Worm (Caenorhabditis elegans) whole organism, young adult: ENCODE data around the gene srsx-22.

ENCODE experiments used
- B0261.1 ChIP-seq: sonication (generic microtip); optimal IDR thresholded peaks from 2 replicates; lab custom pipeline; 2016; ENCODE audit warnings: mild to moderate bottlenecking, missing genetic modification characterization, moderate library complexity, missing compliant biosample characterization
- C06A6.2 ChIP-seq: fragments of 200-800 bp; sonication (Bioruptor generic); conservative IDR thresholded peaks from 2 replicates; pipeline ENCODE4 v1.3.6; 2022; ENCODE audit warnings: missing genetic modification characterization, missing compliant biosample characterization
- D2030.7 ChIP-seq: fragments of 200-800 bp; sonication (Bioruptor generic); IDR thresholded peaks from 2 replicates; pipeline ENCODE4 v1.3.6; 2022; ENCODE audit warnings: missing genetic modification reagents, missing genetic modification characterization, missing compliant biosample characterization
- F33H1.4 ChIP-seq: fragments of 200-800 bp; sonication (Bioruptor generic); IDR thresholded peaks from 2 replicates; pipeline ENCODE4 v1.3.6; 2022; ENCODE audit warnings: missing genetic modification reagents, missing genetic modification characterization, missing compliant biosample characterization
- F37B4.10 ChIP-seq: fragments of 200-800 bp; sonication (Bioruptor generic); IDR thresholded peaks from 2 replicates; pipeline ENCODE4 v1.3.6; 2022; ENCODE audit warnings: missing genetic modification characterization, missing compliant biosample characterization
- F49E8.2 ChIP-seq: sonication (generic microtip); optimal IDR thresholded peaks from 3 replicates; lab custom pipeline; 2017; ENCODE audit warnings: missing genetic modification characterization, mild to moderate bottlenecking, missing compliant biosample characterization, antibody characterized with exemption, moderate library complexity; ENCODE audit not compliant: insufficient read depth
- F52B5.7 ChIP-seq: sonication (generic microtip); optimal IDR thresholded peaks from 2 replicates; lab custom pipeline; 2016; ENCODE audit warnings: mild to moderate bottlenecking, missing genetic modification characterization, missing compliant biosample characterization
- F57C9.4 ChIP-seq: sonication (generic microtip); optimal IDR thresholded peaks from 2 replicates; lab custom pipeline; 2017; ENCODE audit warnings: mild to moderate bottlenecking, missing genetic modification characterization, missing compliant biosample characterization
- K12H6.12 ChIP-seq: fragments of 200-800 bp; sonication (Bioruptor generic); optimal IDR thresholded peaks from 2 replicates; lab custom pipeline; 2018; ENCODE audit warnings: mild to moderate bottlenecking, missing genetic modification characterization, missing compliant biosample characterization
- T26A5.8 ChIP-seq: sonication (generic microtip); optimal IDR thresholded peaks from 2 replicates; lab custom pipeline; 2016; ENCODE audit warnings: missing genetic modification characterization, missing compliant biosample characterization
- Y53F4B.3 ChIP-seq: fragments of 200-800 bp; sonication (Bioruptor generic); IDR thresholded peaks from 2 replicates; pipeline ENCODE4 v1.3.6; 2022; ENCODE audit warnings: missing genetic modification reagents, missing genetic modification characterization, missing compliant biosample characterization
- Y67H2A.10 ChIP-seq: fragments of 200-800 bp; sonication (Bioruptor generic); conservative IDR thresholded peaks from 2 replicates; pipeline ENCODE4 v1.3.6; 2022; ENCODE audit warnings: missing genetic modification reagents, missing genetic modification characterization, missing compliant biosample characterization
- Y79H2A.3 ChIP-seq: fragments of 200-800 bp; sonication (Bioruptor generic); conservative IDR thresholded peaks from 2 replicates; pipeline ENCODE4 v1.3.6; 2022; ENCODE audit warnings: missing genetic modification reagents, missing genetic modification characterization, missing compliant biosample characterization
- ZK185.1 ChIP-seq: sonication (generic microtip); optimal IDR thresholded peaks from 2 replicates; lab custom pipeline; 2016; ENCODE audit warnings: mild to moderate bottlenecking, missing genetic modification characterization, missing compliant biosample characterization; ENCODE audit not compliant: poor library complexity, severe bottlenecking
- atf-7 ChIP-seq: sonication (generic microtip); optimal IDR thresholded peaks from 2 replicates; lab custom pipeline; 2017; ENCODE audit warnings: mild to moderate bottlenecking, missing genetic modification characterization, missing compliant biosample characterization
- athp-1 ChIP-seq: sonication (generic microtip); optimal IDR thresholded peaks from 2 replicates; lab custom pipeline; 2017; ENCODE audit warnings: mild to moderate bottlenecking, missing genetic modification characterization, missing compliant biosample characterization
- bed-1 ChIP-seq: fragments of 200-800 bp; sonication (Bioruptor generic); IDR thresholded peaks from 2 replicates; pipeline ENCODE4 v1.3.6; 2022; ENCODE audit warnings: missing genetic modification reagents, missing genetic modification characterization, missing compliant biosample characterization
- ccch-3 ChIP-seq: fragments of 200-800 bp; sonication (Bioruptor generic); optimal IDR thresholded peaks from 2 replicates; lab custom pipeline; 2018; ENCODE audit warnings: mild to moderate bottlenecking, missing genetic modification characterization, missing compliant biosample characterization
- ceh-100 ChIP-seq: fragments of 200-800 bp; sonication (Bioruptor generic); IDR thresholded peaks from 2 replicates; pipeline ENCODE4 v1.3.6; 2022; ENCODE audit warnings: missing genetic modification reagents, missing genetic modification characterization, missing compliant biosample characterization
- ceh-27 ChIP-seq: fragments of 200-800 bp; sonication (Bioruptor generic); optimal IDR thresholded peaks from 2 replicates; lab custom pipeline; 2018; ENCODE audit warnings: mild to moderate bottlenecking, missing genetic modification characterization, moderate library complexity, missing compliant biosample characterization
- ceh-58 ChIP-seq: fragments of 200-800 bp; sonication (Bioruptor generic); IDR thresholded peaks from 2 replicates; pipeline ENCODE4 v1.3.6; 2022; ENCODE audit warnings: missing genetic modification characterization, missing compliant biosample characterization
- die-1 ChIP-seq: sonication (generic microtip); optimal IDR thresholded peaks from 2 replicates; lab custom pipeline; 2016; ENCODE audit warnings: missing genotype, mild to moderate bottlenecking, missing genetic modification characterization, missing compliant biosample characterization
- dpff-1 ChIP-seq: sonication (generic microtip); optimal IDR thresholded peaks from 2 replicates; lab custom pipeline; 2017; ENCODE audit warnings: mild to moderate bottlenecking, missing genetic modification characterization, missing compliant biosample characterization
- egrh-3 ChIP-seq: fragments of 200-800 bp; sonication (Bioruptor generic); IDR thresholded peaks from 2 replicates; pipeline ENCODE4 v1.3.6; 2022; ENCODE audit warnings: missing genetic modification reagents, missing genetic modification characterization, missing compliant biosample characterization
- ekl-4 ChIP-seq: fragments of 200-800 bp; sonication (Bioruptor generic); IDR thresholded peaks from 2 replicates; pipeline ENCODE4 v1.3.6; 2022; ENCODE audit warnings: missing genetic modification reagents, missing genetic modification characterization, missing compliant biosample characterization
- ets-4 ChIP-seq: fragments of 200-800 bp; sonication (Bioruptor generic); optimal IDR thresholded peaks from 2 replicates; lab custom pipeline; 2018; ENCODE audit warnings: mild to moderate bottlenecking, missing genetic modification characterization, missing compliant biosample characterization
- gei-17 ChIP-seq: fragments of 200-800 bp; sonication (Bioruptor generic); optimal IDR thresholded peaks from 2 replicates; lab custom pipeline; 2018; ENCODE audit warnings: mild to moderate bottlenecking, missing genetic modification characterization, missing compliant biosample characterization
- him-1 ChIP-seq: sonication (generic microtip); optimal IDR thresholded peaks from 2 replicates; lab custom pipeline; 2016; ENCODE audit warnings: missing genotype, missing genetic modification reagents, missing genetic modification characterization, missing compliant biosample characterization
- let-526 ChIP-seq: fragments of 200-800 bp; sonication (Bioruptor generic); IDR thresholded peaks from 2 replicates; pipeline ENCODE4 v1.3.6; 2022; ENCODE audit warnings: missing genetic modification reagents, missing genetic modification characterization, missing compliant biosample characterization
- lin-26 ChIP-seq: fragments of 200-800 bp; sonication (Bioruptor generic); IDR thresholded peaks from 2 replicates; pipeline ENCODE4 v1.3.6; 2022; ENCODE audit warnings: missing genetic modification reagents, missing genetic modification characterization, missing compliant biosample characterization
- lin-35 ChIP-seq, 3 experiments: fragments of 150-350 bp in 2 of 3; sonication (generic microtip) in 1 of 3; optimal IDR thresholded peaks; 2 replicates each; lab custom pipeline; 2014 to 2018; ENCODE audit warnings: missing biosample characterization in 3 of 3, missing genetic modification characterization in 3 of 3, missing genetic modification reagents in 3 of 3
- lsl-1 ChIP-seq: fragments of 200-800 bp; sonication (Bioruptor generic); optimal IDR thresholded peaks from 2 replicates; lab custom pipeline; 2018; ENCODE audit warnings: mild to moderate bottlenecking, missing genetic modification characterization, moderate library complexity, missing compliant biosample characterization
- mel-28 ChIP-seq: sonication (generic microtip); optimal IDR thresholded peaks from 2 replicates; lab custom pipeline; 2016; ENCODE audit warnings: borderline replicate concordance, mild to moderate bottlenecking, missing genetic modification characterization, missing compliant biosample characterization
- nhr-120 ChIP-seq: fragments of 200-800 bp; sonication (Bioruptor generic); IDR thresholded peaks from 2 replicates; pipeline ENCODE4 v1.3.6; 2022; ENCODE audit warnings: missing genetic modification characterization, missing compliant biosample characterization
- nhr-80 ChIP-seq: sonication (generic microtip); optimal IDR thresholded peaks from 2 replicates; lab custom pipeline; 2016; ENCODE audit warnings: missing genetic modification characterization, missing compliant biosample characterization
- pha-4 ChIP-seq: fragments of 150-350 bp; sonication (generic microtip); optimal IDR thresholded peaks from 2 replicates; lab custom pipeline; 2014; ENCODE audit warnings: missing biosample characterization, missing genetic modification reagents, missing genetic modification characterization
- rec-8 ChIP-seq, 2 experiments: sonication (generic microtip); optimal IDR thresholded peaks; 2 replicates each; lab custom pipeline; 2016; ENCODE audit warnings: mild to moderate bottlenecking in 2 of 2, missing genetic modification characterization in 2 of 2, missing genetic modification reagents in 2 of 2, missing genotype in 2 of 2, missing biosample characterization in 1 of 2, missing compliant biosample characterization in 1 of 2, moderate library complexity in 1 of 2
- repo-1 ChIP-seq: sonication (generic microtip); optimal IDR thresholded peaks from 2 replicates; lab custom pipeline; 2017; ENCODE audit warnings: mild to moderate bottlenecking, missing genetic modification characterization, missing compliant biosample characterization
- sea-2 ChIP-seq: fragments of 200-800 bp; sonication (Bioruptor generic); IDR thresholded peaks from 2 replicates; pipeline ENCODE4 v1.3.6; 2022; ENCODE audit warnings: missing genetic modification characterization, missing compliant biosample characterization
- snpc-3.4 ChIP-seq: sonication (generic microtip); optimal IDR thresholded peaks from 2 replicates; lab custom pipeline; 2017; ENCODE audit warnings: missing genetic modification characterization, mild to moderate bottlenecking, missing compliant biosample characterization, antibody characterized with exemption, moderate library complexity, missing genotype, missing genetic modification reagents
- snpc-4 ChIP-seq, 5 experiments: fragments of 150-350 bp in 1 of 5; sonication (generic microtip) in 4 of 5; optimal IDR thresholded peaks; 2 replicates each; lab custom pipeline; 2014 to 2018; ENCODE audit warnings: missing genetic modification characterization in 5 of 5, missing biosample characterization in 3 of 5, antibody characterized with exemption in 2 of 5, mild to moderate bottlenecking in 2 of 5, missing compliant biosample characterization in 2 of 5, missing genotype in 2 of 5, moderate library complexity in 2 of 5, missing genetic modification reagents in 1 of 5
- sptf-2 ChIP-seq: fragments of 200-800 bp; sonication (Bioruptor generic); optimal IDR thresholded peaks from 2 replicates; lab custom pipeline; 2018; ENCODE audit warnings: mild to moderate bottlenecking, missing genetic modification characterization, missing compliant biosample characterization
- tbx-9 ChIP-seq: sonication (generic microtip); optimal IDR thresholded peaks from 2 replicates; lab custom pipeline; 2016; ENCODE audit warnings: borderline replicate concordance, missing genetic modification characterization, inconsistent platforms, missing compliant biosample characterization
- unc-62 ChIP-seq: fragments of 150-350 bp; optimal IDR thresholded peaks from 2 replicates; lab custom pipeline; 2014; ENCODE audit warnings: missing biosample characterization, missing genetic modification reagents, missing genetic modification characterization
- ztf-18 ChIP-seq: sonication (generic microtip); optimal IDR thresholded peaks from 2 replicates; lab custom pipeline; 2016; ENCODE audit warnings: missing genotype, mild to moderate bottlenecking, missing genetic modification characterization, missing compliant biosample characterization
- ztf-22 ChIP-seq: fragments of 200-800 bp; sonication (Bioruptor generic); optimal IDR thresholded peaks from 2 replicates; lab custom pipeline; 2018; ENCODE audit warnings: mild to moderate bottlenecking, missing genetic modification characterization, moderate library complexity, missing compliant biosample characterization
- ztf-28 ChIP-seq: fragments of 200-800 bp; sonication (Bioruptor generic); IDR thresholded peaks from 2 replicates; pipeline ENCODE4 v1.3.6; 2022; ENCODE audit warnings: missing genetic modification reagents, missing genetic modification characterization, missing compliant biosample characterization
- ztf-6 ChIP-seq: fragments of 200-800 bp; sonication (Bioruptor generic); IDR thresholded peaks from 2 replicates; pipeline ENCODE4 v1.3.6; 2022; ENCODE audit warnings: missing genetic modification reagents, missing genetic modification characterization, missing compliant biosample characterization

Gene srsx-22

DNA sequence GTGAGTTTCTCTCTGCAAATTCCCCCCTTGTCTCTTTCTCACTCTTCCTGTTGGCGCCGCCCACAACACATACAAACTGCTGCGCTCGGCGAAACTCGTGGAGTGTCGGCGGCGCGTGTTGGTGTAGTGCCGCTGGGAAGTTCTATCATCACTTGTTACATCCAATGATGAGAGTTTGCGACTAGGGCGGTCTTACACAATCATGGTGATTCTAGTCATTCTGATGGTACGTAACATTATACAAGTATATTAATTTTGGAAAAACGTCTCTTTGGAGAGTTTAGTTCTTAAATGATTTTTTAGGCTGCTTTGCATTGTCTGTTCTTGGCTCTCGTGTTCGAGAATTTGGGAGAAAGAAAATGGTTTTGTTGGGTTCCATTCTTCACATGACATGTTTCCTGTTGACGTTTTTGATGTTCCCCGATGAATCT, 2.5 kb upstream of the srsx-22 start (continued):
- TF ChIP-seq ztf-18 (tag; lab: Kevin White, UChicago) (peak; percentile 88), lin-35 (GFP tag; optimal IDR thresholded peaks at IDR 0.05; lab: Kevin White, UChicago) (peak in 2 of 3 experiments; percentile 16 to 80), pha-4 (tag; lab: Kevin White, UChicago) (no peak), ztf-6 (GFP tag; lab: Robert Waterston, UW) (no peak), sptf-2 (peak; percentile 93), nhr-80 (tag; lab: Kevin White, UChicago) (peak; percentile 75), T26A5.8 (tag; lab: Kevin White, UChicago) (no peak), sea-2 (GFP tag; lab: Robert Waterston, UW) (no peak), die-1 (tag; lab: Kevin White, UChicago) (peak; percentile 55), ztf-22 (GFP tag; lab: Kevin White, UChicago) (no peak), atf-7 (peak; percentile 65), lin-26 (GFP tag; lab: Robert Waterston, UW) (peak; percentile 54), dpff-1 (tag; lab: Kevin White, UChicago) (no peak), rec-8 (tag; optimal IDR thresholded peaks at IDR 0.05; lab: Kevin White, UChicago) (peak in 1 of 2 experiments; percentile 78), let-526 (0 out of 2 replicates have a peak, but pooled peaks have one; percentile 12), F37B4.10 (GFP tag; lab: Robert Waterston, UW) (no peak), ccch-3 (GFP tag; lab: Kevin White, UChicago) (no peak), ztf-28 (GFP tag; lab: Robert Waterston, UW) (0 out of 2 replicates have a peak, but pooled peaks have one; percentile 56), F57C9.4 (tag; lab: Kevin White, UChicago) (no peak), Y67H2A.10 (GFP tag; lab: Robert Waterston, UW) (no peak), ets-4 (GFP tag; lab: Kevin White, UChicago) (peak; percentile 34), egrh-3 (GFP tag; lab: Robert Waterston, UW) (peak; percentile 50; the same call in 1 of the 2 replicates), bed-1 (no peak), snpc-4 (GFP tag; optimal IDR thresholded peaks at IDR 0.05; lab: Kevin White, UChicago) (peak; percentile 100), snpc-4 (tag; optimal IDR thresholded peaks at IDR 0.05; lab: Kevin White, UChicago) (peak; percentile 99 to 100 (median 100)), K12H6.12 (tag; lab: Kevin White, UChicago) (peak; percentile 28), lsl-1 (GFP tag; lab: Kevin White, UChicago) (peak; percentile 81), ZK185.1 (tag; lab: Kevin White, UChicago) (peak; percentile 70), Y53F4B.3 (GFP tag; lab: Robert Waterston, UW) (no peak), B0261.1 (tag; lab: Kevin White, UChicago) (peak; percentile 42), Y79H2A.3 (GFP tag; lab: Robert Waterston, UW) (no peak), F52B5.7 (tag; lab: Kevin White, UChicago) (peak; percentile 46), unc-62 (no peak), gei-17 (GFP tag; lab: Kevin White, UChicago) (peak; percentile 65), ceh-27 (GFP tag; lab: Kevin White, UChicago) (peak; percentile 67), athp-1 (tag; lab: Kevin White, UChicago) (peak; percentile 71), ceh-58 (GFP tag; lab: Robert Waterston, UW) (no peak), ekl-4 (GFP tag; lab: Robert Waterston, UW) (peak; percentile 94), F33H1.4 (peak; percentile 74), him-1 (tag; lab: Kevin White, UChicago) (peak; percentile 99), C06A6.2 (GFP tag; lab: Robert Waterston, UW) (0 out of 2 replicates have a peak, but pooled peaks have one; percentile 25), snpc-3.4 (tag; lab: Kevin White, UChicago) (peak; percentile 99), repo-1 (tag; lab: Kevin White, UChicago) (peak; percentile 85), D2030.7 (GFP tag; lab: Robert Waterston, UW) (peak; percentile 95), nhr-120 (GFP tag; lab: Robert Waterston, UW) (no peak), ceh-100 (GFP tag; lab: Robert Waterston, UW) (peak; percentile 66), tbx-9 (tag; lab: Kevin White, UChicago) (no peak), mel-28 (tag; lab: Kevin White, UChicago) (no peak), F49E8.2 (tag; lab: Kevin White, UChicago) (peak; percentile 96)
